Worm (Caenorhabditis elegans) whole organism, dauer: ENCODE measurements around the gene lin-23.

ENCODE experiments used
- unc-62 ChIP-seq: sonication (generic microtip); optimal IDR thresholded peaks from 2 replicates; lab custom pipeline; 2017; ENCODE audit warnings: missing biosample characterization, missing genetic modification reagents, missing genetic modification characterization

lin-23 gene

ce11 chrII:6377381-6377948 is 6.4 kb downstream of the lin-23 start:
- no peak for TF ChIP-seq unc-62

DNA sequence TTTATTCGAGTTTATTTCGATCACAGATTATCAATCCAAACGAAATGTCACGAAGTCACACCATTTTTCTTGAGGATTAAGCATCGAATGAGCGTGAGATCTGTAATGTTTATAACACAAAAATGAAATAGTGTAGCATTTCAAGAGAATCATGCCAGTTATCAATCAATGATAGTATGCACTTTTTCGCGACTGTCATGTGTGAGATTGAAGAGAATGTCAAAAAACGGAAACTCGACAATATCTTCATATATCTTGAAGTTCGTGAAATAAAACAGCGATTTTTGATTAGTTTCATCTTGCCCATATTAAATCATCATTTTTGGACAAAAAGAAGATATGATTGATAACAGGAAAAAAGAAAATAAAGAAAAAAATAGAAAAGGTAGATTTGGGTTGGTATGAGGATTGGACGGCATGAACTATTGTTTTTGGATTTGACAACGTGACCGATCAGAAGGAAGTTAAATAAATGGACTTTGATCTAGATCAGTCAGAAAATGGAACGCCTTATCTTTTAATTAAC is 8.0 kb downstream of the lin-23 start:
- TF ChIP-seq unc-62 = no peak

ce11 chrII:6380866-6381265 is 9.8 kb downstream of the lin-23 start, which contains the start of gene F58F12.12:
Gene F58F12.12 (plus strand): TSS chrII:6381166.
- TF ChIP-seq unc-62 = no peak

ce11 chrII:6383183-6383695 is 12.1 kb downstream of the lin-23 start, which contains the start of gene F58F12.1:
Gene F58F12.1 (plus strand): TSS chrII:6383645.
- no peak for TF ChIP-seq unc-62

DNA sequence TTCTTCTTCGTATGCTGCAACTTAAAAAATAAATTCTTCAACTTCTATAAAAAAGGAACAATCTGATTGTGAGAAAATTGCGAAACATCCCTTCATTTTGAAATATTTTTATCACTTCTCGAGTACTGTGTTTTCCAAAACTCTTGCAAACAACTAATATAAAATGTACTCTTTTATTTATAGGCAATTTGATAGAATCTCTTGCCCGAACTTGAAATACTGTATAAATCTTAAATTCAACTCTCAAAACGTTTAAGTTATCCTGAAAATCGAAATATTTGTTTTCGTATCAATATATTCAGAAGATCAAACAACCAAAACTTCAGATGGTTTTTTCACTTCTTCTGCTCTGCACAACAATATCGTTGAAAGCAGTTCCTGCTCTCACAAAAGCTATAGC is 15.4 kb downstream of the lin-23 start, which contains the start of gene F58F12.4:
TSS of gene F58F12.4 (plus strand) at position 301 of the 400 bp plus-strand sequence.
- no peak for TF ChIP-seq unc-62

DNA sequence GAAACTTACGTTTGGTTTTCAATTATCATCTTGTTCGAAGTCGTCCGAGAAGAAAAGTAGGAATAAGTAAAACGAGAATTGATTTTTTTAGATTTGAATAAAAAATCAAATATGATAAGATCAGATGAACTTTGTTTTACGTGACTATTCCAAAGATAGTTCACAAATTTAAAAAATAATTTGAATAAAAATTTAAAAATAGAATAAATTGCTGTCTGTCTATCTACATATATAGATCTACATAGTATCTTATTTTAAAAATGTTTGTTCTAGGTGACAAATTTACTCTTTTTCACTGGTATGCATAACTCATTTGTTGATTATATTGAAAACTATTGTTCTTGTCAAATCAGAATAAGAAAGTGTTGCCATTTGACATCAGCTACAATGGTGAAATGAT is 16.8 kb downstream of the lin-23 start, which contains the start of gene F58F12.2:
TSS of gene F58F12.2 (minus strand) at position 101 of the 400 bp plus-strand sequence.
- TF ChIP-seq unc-62 = no peak

DNA sequence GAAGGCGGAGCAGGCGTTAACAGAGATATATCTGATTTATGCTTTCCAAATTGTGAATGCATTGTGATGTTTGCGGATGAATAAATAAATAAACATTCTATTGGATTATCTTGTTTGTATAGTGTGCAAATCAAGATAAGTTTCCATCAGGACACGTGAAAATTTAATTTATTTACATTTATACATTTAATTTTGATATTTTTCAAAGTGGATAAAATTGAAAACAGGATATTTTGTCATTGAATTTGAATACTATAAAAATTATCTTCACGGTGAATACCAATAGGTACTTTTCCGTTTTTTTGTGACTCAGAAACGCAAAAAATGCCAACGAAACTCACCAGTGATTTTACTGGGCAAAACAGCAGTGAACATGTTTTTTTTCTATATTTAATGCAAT is 20.1 kb downstream of the lin-23 start, which contains the start of gene F58F12.3:
TSS of gene F58F12.3 (minus strand) at position 101 of the 400 bp plus-strand sequence.
- no peak for TF ChIP-seq unc-62

DNA sequence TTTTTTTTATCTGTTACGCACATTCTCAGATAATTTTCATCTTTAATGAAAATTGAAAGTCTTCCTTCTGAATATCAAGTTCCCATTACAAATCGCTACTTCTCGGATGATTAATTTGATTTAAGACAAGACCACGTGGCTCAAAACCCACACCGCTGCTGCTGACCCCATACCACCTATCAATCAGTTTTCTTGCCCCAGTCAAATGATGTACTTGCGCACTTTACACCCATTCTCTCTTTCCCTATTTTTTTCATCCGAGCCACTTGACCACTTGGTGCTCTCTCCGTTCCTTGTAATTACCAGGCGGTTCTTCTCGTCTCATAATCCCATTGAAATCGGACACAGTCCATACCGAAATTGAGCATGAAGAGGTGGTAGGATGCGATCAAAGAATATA is 22.9 kb downstream of the lin-23 start:
- no peak for TF ChIP-seq unc-62

DNA sequence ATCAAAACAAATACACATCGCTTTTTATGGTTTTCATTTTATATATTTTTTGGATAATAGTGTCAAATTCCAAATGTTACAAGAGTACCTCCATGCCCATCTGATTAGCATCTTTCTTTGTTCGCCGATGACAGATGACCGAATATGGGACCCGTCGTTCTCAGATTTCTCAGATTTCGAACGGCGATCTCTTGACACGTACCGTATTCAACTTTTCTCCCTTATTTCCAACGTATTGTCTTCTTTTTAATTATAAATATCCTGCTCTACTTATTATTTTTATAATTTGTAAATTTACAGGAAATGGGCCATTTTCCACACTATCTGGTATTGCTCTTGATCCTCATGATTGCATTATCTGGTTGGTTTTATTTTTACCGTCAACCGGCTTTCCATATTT is 27.3 kb downstream of the lin-23 start, which contains the start of gene zig-10:
TSS of gene zig-10 (plus strand) at position 301 of the 400 bp plus-strand sequence.
- no peak for TF ChIP-seq unc-62

DNA sequence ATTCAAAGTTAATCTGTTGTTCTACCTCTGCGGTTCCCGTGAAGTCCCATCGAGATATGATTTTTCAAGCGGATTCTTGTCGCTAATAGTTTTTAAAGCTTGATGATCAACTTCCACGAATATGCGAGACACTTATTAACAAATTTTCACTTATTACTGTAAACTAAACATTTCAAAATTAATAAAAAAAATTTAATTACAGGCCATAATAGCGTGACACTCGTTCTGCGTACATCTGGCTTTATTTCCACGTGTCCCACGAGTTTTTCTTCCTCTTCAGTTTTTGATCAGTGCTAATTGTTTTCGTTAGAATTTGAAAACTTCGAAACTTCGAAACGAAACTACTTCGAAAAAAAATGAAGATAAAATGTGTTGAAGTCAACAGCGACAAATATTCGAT is 30.5 kb downstream of the lin-23 start, which contains the start of gene btb-2:
TSS of gene btb-2 (plus strand) at position 301 of the 400 bp plus-strand sequence.
- TF ChIP-seq unc-62 = no peak

DNA sequence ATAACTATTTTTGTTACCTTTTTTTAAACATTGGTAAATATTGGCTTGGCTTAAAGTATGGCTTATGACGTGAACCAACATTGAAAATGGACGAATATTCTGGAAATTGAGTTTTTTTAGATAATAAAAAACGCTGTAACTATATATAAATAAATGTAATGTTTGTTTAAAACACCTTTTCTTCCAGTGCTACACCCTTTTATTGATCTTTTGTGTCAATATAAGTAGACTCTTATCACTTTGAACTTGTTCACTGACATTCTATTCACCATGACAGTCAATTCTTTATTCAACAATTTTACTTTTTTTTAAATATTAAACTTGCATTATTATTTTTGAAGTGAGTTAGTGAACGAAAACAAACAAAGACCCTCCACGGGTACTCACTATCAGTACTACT is 32.1 kb downstream of the lin-23 start, which contains the start of gene T25D10.1:
TSS of gene T25D10.1 (plus strand) at position 169 of the 400 bp plus-strand sequence.
- no peak for TF ChIP-seq unc-62

DNA sequence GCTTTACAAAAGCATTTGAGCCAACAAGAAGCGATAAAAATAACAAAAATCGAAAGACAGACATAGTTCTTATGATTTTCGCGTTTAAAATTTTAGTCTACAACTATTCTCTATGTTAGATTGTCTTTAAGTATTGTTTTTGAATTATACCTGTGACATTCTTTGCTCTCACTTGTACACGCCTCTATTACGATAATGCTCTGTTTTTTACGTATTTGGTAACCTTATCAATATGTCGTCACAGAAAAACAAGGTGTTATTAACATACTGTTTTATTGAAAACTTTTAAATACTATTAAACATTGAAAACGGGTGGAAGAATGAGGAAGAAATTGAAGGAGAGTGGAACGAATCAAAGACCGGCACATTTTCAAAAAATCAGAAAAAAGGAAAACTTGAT is 36.2 kb downstream of the lin-23 start, which contains the start of gene spp-11:
TSS of gene spp-11 (minus strand) at position 101 of the 400 bp plus-strand sequence.
- no peak for TF ChIP-seq unc-62

DNA sequence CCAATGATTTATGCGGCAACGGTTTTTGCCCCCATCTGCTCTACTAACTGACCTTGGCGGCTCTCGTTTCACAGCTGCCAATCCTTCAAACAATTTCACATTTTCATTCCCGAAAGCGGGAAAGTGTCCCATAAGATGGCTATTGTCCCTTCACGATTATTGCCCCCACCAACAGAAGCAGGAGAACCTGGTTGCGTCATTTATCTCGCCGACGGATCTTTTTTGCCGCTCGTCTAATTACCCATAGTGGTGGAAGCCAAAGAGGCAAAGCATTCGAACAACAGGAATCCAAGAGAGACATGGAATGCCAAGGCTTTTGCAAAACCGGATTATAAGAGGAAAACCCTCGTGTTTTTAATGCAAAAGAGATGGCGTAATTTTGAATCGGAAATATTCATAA is 38.0 kb downstream of the lin-23 start:
- TF ChIP-seq unc-62 = no peak

ce11 chrII:6410181-6410580 is 39.1 kb downstream of the lin-23 start, which contains the start of gene T25D10.4:
Gene T25D10.4 (minus strand): TSS chrII:6410281.
- no peak for TF ChIP-seq unc-62

ce11 chrII:6411660-6412451 is 40.8 kb downstream of the lin-23 start:
- no peak for TF ChIP-seq unc-62

ce11 chrII:6413788-6414187 is 42.7 kb downstream of the lin-23 start:
- TF ChIP-seq unc-62 = no peak

- no peak for TF ChIP-seq unc-62
Observed at ce11 chrII:6417999-6418398, 46.9 kb downstream of the lin-23 start.
